Worm (Caenorhabditis elegans) whole organism, mixed stage, embryonic: ENCODE data around the gene chs-2.

Experiments
- ceh-43 ChIP-seq: fragments of 200-800 bp; sonication (Bioruptor generic); optimal IDR thresholded peaks from 2 replicates; lab custom pipeline; 2018; ENCODE audit warnings: mild to moderate bottlenecking, missing genetic modification characterization, moderate library complexity, missing compliant biosample characterization
- cnd-1 ChIP-seq: fragments of 200-800 bp; sonication (Bioruptor generic); optimal IDR thresholded peaks from 2 replicates; lab custom pipeline; 2018; ENCODE audit warnings: mild to moderate bottlenecking, missing genetic modification characterization, missing compliant biosample characterization
- elt-1 ChIP-seq: sonication (generic microtip); optimal IDR thresholded peaks from 2 replicates; lab custom pipeline; 2017; ENCODE audit warnings: missing genetic modification characterization, mild to moderate bottlenecking, missing compliant biosample characterization, antibody characterized with exemption, moderate library complexity, borderline replicate concordance; ENCODE audit not compliant: insufficient read depth
- elt-3 ChIP-seq: fragments of 150-350 bp; optimal IDR thresholded peaks from 2 replicates; lab custom pipeline; 2014; ENCODE audit warnings: missing biosample characterization, missing genetic modification characterization
- ham-2 ChIP-seq: fragments of 200-800 bp; sonication (Bioruptor generic); optimal IDR thresholded peaks from 2 replicates; lab custom pipeline; 2018; ENCODE audit warnings: mild to moderate bottlenecking, missing genetic modification characterization, missing compliant biosample characterization
- mep-1 ChIP-seq: fragments of 150-350 bp; optimal IDR thresholded peaks from 2 replicates; lab custom pipeline; 2017; ENCODE audit warnings: missing biosample characterization, missing genetic modification reagents, missing genetic modification characterization, inconsistent platforms
- nhr-12 ChIP-seq: fragments of 150-350 bp; optimal IDR thresholded peaks from 2 replicates; lab custom pipeline; 2014; ENCODE audit warnings: missing biosample characterization, missing genetic modification characterization
- nhr-28 ChIP-seq: fragments of 150-350 bp; optimal IDR thresholded peaks from 2 replicates; lab custom pipeline; 2014; ENCODE audit warnings: missing biosample characterization, missing genetic modification characterization
- pha-4 ChIP-seq: fragments of 150-350 bp; optimal IDR thresholded peaks from 2 replicates; lab custom pipeline; 2018; ENCODE audit warnings: missing biosample characterization, missing genetic modification reagents, missing genetic modification characterization
- sem-2 ChIP-seq: fragments of 200-800 bp; sonication (Bioruptor generic); optimal IDR thresholded peaks from 2 replicates; lab custom pipeline; 2018; ENCODE audit warnings: mild to moderate bottlenecking, missing genetic modification characterization, missing compliant biosample characterization
- snpc-4 ChIP-seq: fragments of 150-350 bp; optimal IDR thresholded peaks from 2 replicates; lab custom pipeline; 2014; ENCODE audit warnings: missing biosample characterization, missing genetic modification characterization
- sptf-1 ChIP-seq: sonication (generic microtip); optimal IDR thresholded peaks from 2 replicates; lab custom pipeline; 2017; ENCODE audit warnings: mild to moderate bottlenecking, missing genetic modification characterization, moderate library complexity, missing compliant biosample characterization
- zip-8 ChIP-seq: fragments of 150-350 bp; optimal IDR thresholded peaks from 2 replicates; lab custom pipeline; 2014; ENCODE audit warnings: missing biosample characterization, missing genetic modification characterization

- TF ChIP-seq elt-3 (tag; lab: Kevin White, UChicago) (no peak), pha-4 (tag; lab: Kevin White, UChicago) (no peak), snpc-4 (tag; lab: Kevin White, UChicago) (no peak), mep-1 (tag; lab: Kevin White, UChicago) (no peak), elt-1 (tag; lab: Kevin White, UChicago) (no peak), ceh-43 (GFP tag; lab: Kevin White, UChicago) (no peak), cnd-1 (no peak), sem-2 (no peak), sptf-1 (tag; lab: Kevin White, UChicago) (no peak), nhr-28 (tag; lab: Kevin White, UChicago) (no peak), nhr-12 (tag; lab: Kevin White, UChicago) (no peak), zip-8 (tag; lab: Kevin White, UChicago) (no peak), ham-2 (GFP tag; lab: Kevin White, UChicago) (no peak)
These were observed 51.0 kb downstream of the chs-2 start for ce11 chrII:247736-248135.
